Worm (Caenorhabditis elegans) whole organism, early embryonic: Measurements from ENCODE around the gene C31B8.16.

Experiments
- B0310.2 ChIP-seq: sonication (generic microtip); optimal IDR thresholded peaks from 2 replicates; lab custom pipeline; 2016; ENCODE audit warnings: mild to moderate bottlenecking, missing genetic modification characterization, missing compliant biosample characterization
- F13C5.2 ChIP-seq: sonication (generic microtip); optimal IDR thresholded peaks from 2 replicates; lab custom pipeline; 2017; ENCODE audit warnings: mild to moderate bottlenecking, missing genetic modification characterization, inconsistent platforms, missing compliant biosample characterization
- aly-1 ChIP-seq: sonication (generic microtip); optimal IDR thresholded peaks from 2 replicates; lab custom pipeline; 2016; ENCODE audit warnings: missing genetic modification characterization, missing compliant biosample characterization
- ama-1 ChIP-seq: fragments of 150-350 bp; optimal IDR thresholded peaks from 2 replicates; lab custom pipeline; 2014
- ceh-13 ChIP-seq: fragments of 200-800 bp; sonication (Bioruptor generic); optimal IDR thresholded peaks from 2 replicates; lab custom pipeline; 2018; ENCODE audit warnings: mild to moderate bottlenecking, missing genetic modification characterization, missing compliant biosample characterization
- flt-1 ChIP-seq: fragments of 200-800 bp; sonication (Bioruptor generic); IDR thresholded peaks from 2 replicates; pipeline ENCODE4 v1.3.6; 2022; ENCODE audit warnings: missing genetic modification characterization, missing compliant biosample characterization
- hmg-4 ChIP-seq: fragments of 200-800 bp; sonication (Bioruptor generic); optimal IDR thresholded peaks from 2 replicates; lab custom pipeline; 2018; ENCODE audit warnings: mild to moderate bottlenecking, missing genetic modification characterization, missing compliant biosample characterization
- pes-1 ChIP-seq: fragments of 200-800 bp; sonication (Bioruptor generic); IDR thresholded peaks from 2 replicates; pipeline ENCODE4 v1.3.6; 2022; ENCODE audit warnings: missing genetic modification reagents, missing genetic modification characterization, missing compliant biosample characterization
- scrt-1 ChIP-seq: fragments of 200-800 bp; sonication (Bioruptor generic); IDR thresholded peaks from 2 replicates; pipeline ENCODE4 v1.3.6; 2022; ENCODE audit warnings: missing genetic modification characterization, missing compliant biosample characterization
- sea-1 ChIP-seq: fragments of 200-800 bp; sonication (Bioruptor generic); conservative IDR thresholded peaks from 2 replicates; pipeline ENCODE4 v1.3.6; 2022; ENCODE audit warnings: missing genetic modification characterization, missing compliant biosample characterization
- tbx-11 ChIP-seq: fragments of 200-800 bp; sonication (Bioruptor generic); IDR thresholded peaks from 2 replicates; pipeline ENCODE4 v1.3.6; 2022; ENCODE audit warnings: missing genetic modification characterization, missing compliant biosample characterization
- tbx-37 ChIP-seq: fragments of 200-800 bp; sonication (Bioruptor generic); conservative IDR thresholded peaks from 2 replicates; pipeline ENCODE4 v1.3.6; 2022; ENCODE audit warnings: missing genetic modification reagents, missing genetic modification characterization, missing compliant biosample characterization
- tra-4 ChIP-seq: sonication (generic microtip); optimal IDR thresholded peaks from 2 replicates; lab custom pipeline; 2017; ENCODE audit warnings: missing genetic modification characterization, missing compliant biosample characterization

- TF ChIP-seq ama-1: no peak
- no peak for TF ChIP-seq pes-1 (GFP tag; lab: Robert Waterston, UW)
- TF ChIP-seq ceh-13 (GFP tag; lab: Kevin White, UChicago): no peak
- TF ChIP-seq hmg-4 (GFP tag; lab: Kevin White, UChicago): no peak
- TF ChIP-seq scrt-1: no peak
- TF ChIP-seq tbx-37 (GFP tag; lab: Robert Waterston, UW): no peak
- no peak for TF ChIP-seq B0310.2
- TF ChIP-seq flt-1 (GFP tag; lab: Robert Waterston, UW): no peak
- TF ChIP-seq tbx-11 (GFP tag; lab: Robert Waterston, UW): no peak
- TF ChIP-seq F13C5.2 (tag; lab: Kevin White, UChicago): no peak
- no peak for TF ChIP-seq aly-1
- no peak for TF ChIP-seq tra-4 (tag; lab: Kevin White, UChicago)
- TF ChIP-seq sea-1 (GFP tag; lab: Robert Waterston, UW): no peak
These were observed 7.3 kb upstream of the C31B8.16 start, which contains the start of gene srh-38 for ce11 chrV:2922594-2922993.
